Worm (Caenorhabditis elegans) whole organism, L4 larva: ENCODE results near the gene M01F1.8.
A peak's percentile ranks its signal among the peaks of the same experiment; 100 is the strongest.

Experiments used
- F10B5.3 ChIP-seq: sonication (generic microtip); optimal IDR thresholded peaks from 2 replicates; lab custom pipeline; 2016; ENCODE audit warnings: mild to moderate bottlenecking, missing genetic modification characterization, missing compliant biosample characterization
- F26F4.8 ChIP-seq: fragments of 200-800 bp; sonication (Bioruptor generic); conservative IDR thresholded peaks from 2 replicates; pipeline ENCODE4 v1.3.6; 2022; ENCODE audit warnings: missing genetic modification characterization, missing compliant biosample characterization
- F37D6.2 ChIP-seq: sonication (generic microtip); optimal IDR thresholded peaks from 2 replicates; lab custom pipeline; 2016; ENCODE audit warnings: mild to moderate bottlenecking, missing genetic modification characterization, missing compliant biosample characterization
- F49E8.2 ChIP-seq: sonication (generic microtip); optimal IDR thresholded peaks from 2 replicates; lab custom pipeline; 2016; ENCODE audit warnings: missing compliant biosample characterization, mild to moderate bottlenecking, missing genetic modification characterization, borderline replicate concordance
- T20F7.1 ChIP-seq: fragments of 200-800 bp; sonication (Bioruptor generic); optimal IDR thresholded peaks from 2 replicates; lab custom pipeline; 2018; ENCODE audit warnings: mild to moderate bottlenecking, missing genetic modification characterization, missing compliant biosample characterization
- Y48G9A.11 ChIP-seq: fragments of 200-800 bp; sonication (Bioruptor generic); IDR thresholded peaks from 2 replicates; pipeline ENCODE4 v1.3.6; 2022; ENCODE audit warnings: missing genetic modification reagents, missing genetic modification characterization, missing compliant biosample characterization
- Y5F2A.4 ChIP-seq: fragments of 200-800 bp; sonication (Bioruptor generic); optimal IDR thresholded peaks from 2 replicates; lab custom pipeline; 2018; ENCODE audit warnings: mild to moderate bottlenecking, missing genetic modification characterization, missing compliant biosample characterization
- ZK337.2 ChIP-seq: fragments of 200-800 bp; sonication (Bioruptor generic); IDR thresholded peaks from 2 replicates; pipeline ENCODE4 v1.3.6; 2022; ENCODE audit warnings: missing genetic modification reagents, missing genetic modification characterization, missing compliant biosample characterization
- aha-1 ChIP-seq: fragments of 150-350 bp; peaks from one replicate; lab custom pipeline; 2014; ENCODE audit warnings: missing biosample characterization, missing genetic modification characterization
- attf-4 ChIP-seq: sonication (generic microtip); optimal IDR thresholded peaks from 3 replicates; lab custom pipeline; 2017; ENCODE audit warnings: missing biosample characterization, missing genetic modification characterization
- ceh-20 ChIP-seq: fragments of 200-800 bp; sonication (Bioruptor generic); IDR thresholded peaks from 2 replicates; pipeline ENCODE4 v1.3.6; 2022; ENCODE audit warnings: missing genetic modification reagents, missing genetic modification characterization, missing compliant biosample characterization
- ceh-28 ChIP-seq: fragments of 150-350 bp; optimal IDR thresholded peaks from 2 replicates; lab custom pipeline; 2014; ENCODE audit warnings: missing biosample characterization, missing genetic modification reagents, missing genetic modification characterization
- ceh-32 ChIP-seq: sonication (generic microtip); optimal IDR thresholded peaks from 2 replicates; lab custom pipeline; 2016; ENCODE audit warnings: mild to moderate bottlenecking, missing genetic modification characterization, missing compliant biosample characterization; ENCODE audit not compliant: poor library complexity
- ceh-44 ChIP-seq: fragments of 200-800 bp; sonication (Bioruptor generic); IDR thresholded peaks from 2 replicates; pipeline ENCODE4 v1.3.6; 2022; ENCODE audit warnings: missing genetic modification reagents, missing genetic modification characterization, missing compliant biosample characterization
- ceh-82 ChIP-seq: sonication (generic microtip); optimal IDR thresholded peaks from 2 replicates; lab custom pipeline; 2017; ENCODE audit warnings: missing biosample characterization, missing genetic modification characterization
- cey-2 ChIP-seq: sonication (generic microtip); optimal IDR thresholded peaks from 3 replicates; lab custom pipeline; 2017; ENCODE audit warnings: missing genetic modification characterization, mild to moderate bottlenecking, missing compliant biosample characterization, antibody characterized with exemption, borderline replicate concordance; ENCODE audit not compliant: insufficient read depth
- ctbp-1 ChIP-seq: fragments of 200-800 bp; sonication (Bioruptor generic); IDR thresholded peaks from 2 replicates; pipeline ENCODE4 v1.3.6; 2022; ENCODE audit warnings: missing genetic modification reagents, missing genetic modification characterization, missing compliant biosample characterization
- daf-12 ChIP-seq: fragments of 150-350 bp; optimal IDR thresholded peaks from 2 replicates; lab custom pipeline; 2014; ENCODE audit warnings: missing biosample characterization, missing genetic modification reagents, missing genetic modification characterization
- daf-19 ChIP-seq: fragments of 200-800 bp; sonication (Bioruptor generic); conservative IDR thresholded peaks from 2 replicates; pipeline ENCODE4 v1.3.6; 2022; ENCODE audit warnings: missing genetic modification characterization, missing compliant biosample characterization
- dmd-6 ChIP-seq: fragments of 200-800 bp; sonication (Bioruptor generic); IDR thresholded peaks from 2 replicates; pipeline ENCODE4 v1.3.6; 2022; ENCODE audit warnings: missing genetic modification reagents, missing genetic modification characterization, missing compliant biosample characterization
- dmd-8 ChIP-seq: fragments of 200-800 bp; sonication (Bioruptor generic); IDR thresholded peaks from 2 replicates; pipeline ENCODE4 v1.3.6; 2022; ENCODE audit warnings: missing genetic modification characterization, missing compliant biosample characterization
- dpl-1 ChIP-seq: fragments of 150-350 bp; optimal IDR thresholded peaks from 2 replicates; lab custom pipeline; 2014; ENCODE audit warnings: missing biosample characterization, missing genetic modification reagents, missing genetic modification characterization
- dve-1 ChIP-seq: sonication (generic microtip); optimal IDR thresholded peaks from 2 replicates; lab custom pipeline; 2017; ENCODE audit warnings: antibody characterized with exemption, mild to moderate bottlenecking, missing genetic modification characterization, missing compliant biosample characterization; ENCODE audit not compliant: insufficient read depth
- egl-43 ChIP-seq: fragments of 200-800 bp; sonication (Bioruptor generic); IDR thresholded peaks from 2 replicates; pipeline ENCODE4 v1.3.6; 2022; ENCODE audit warnings: missing genetic modification reagents, missing genetic modification characterization, missing compliant biosample characterization
- fkh-10 ChIP-seq: fragments of 150-350 bp; optimal IDR thresholded peaks from 2 replicates; lab custom pipeline; 2014; ENCODE audit warnings: missing biosample characterization, missing genetic modification reagents, missing genetic modification characterization
- lim-7 ChIP-seq: fragments of 200-800 bp; sonication (Bioruptor generic); IDR thresholded peaks from 2 replicates; pipeline ENCODE4 v1.3.6; 2022; ENCODE audit warnings: missing genetic modification characterization, missing compliant biosample characterization
- lin-13 ChIP-seq: fragments of 150-350 bp; optimal IDR thresholded peaks from 2 replicates; lab custom pipeline; 2014; ENCODE audit warnings: missing biosample characterization, missing genetic modification reagents, missing genetic modification characterization
- lin-15B ChIP-seq: fragments of 150-350 bp; sonication (generic microtip); optimal IDR thresholded peaks from 3 replicates; lab custom pipeline; 2014; ENCODE audit warnings: missing biosample characterization, missing genetic modification characterization
- lin-29 ChIP-seq: fragments of 200-800 bp; sonication (Bioruptor generic); IDR thresholded peaks from 2 replicates; pipeline ENCODE4 v1.3.6; 2022; ENCODE audit warnings: missing genetic modification reagents, missing genetic modification characterization, missing compliant biosample characterization
- lin-38 ChIP-seq: fragments of 200-800 bp; sonication (Bioruptor generic); IDR thresholded peaks from 2 replicates; pipeline ENCODE4 v1.3.6; 2022; ENCODE audit warnings: missing genetic modification reagents, missing genetic modification characterization, missing compliant biosample characterization
- lsy-2 ChIP-seq, 2 experiments: fragments of 150-350 bp in 1 of 2; sonication (generic microtip) in 1 of 2; optimal IDR thresholded peaks; 2 replicates each; lab custom pipeline; 2014 to 2017; ENCODE audit warnings: missing biosample characterization in 2 of 2, missing genetic modification characterization in 2 of 2
- mdl-1 ChIP-seq, 2 experiments: fragments of 150-350 bp in 1 of 2; sonication (generic microtip) in 1 of 2; optimal IDR thresholded peaks; 2 replicates each; lab custom pipeline; 2014 to 2017; ENCODE audit warnings: missing biosample characterization in 2 of 2, missing genetic modification characterization in 2 of 2
- mdt-29 ChIP-seq: fragments of 200-800 bp; sonication (Bioruptor generic); IDR thresholded peaks from 2 replicates; pipeline ENCODE4 v1.3.6; 2022; ENCODE audit warnings: missing genetic modification reagents, missing genetic modification characterization, missing compliant biosample characterization
- nhr-11 ChIP-seq: fragments of 150-350 bp; optimal IDR thresholded peaks from 2 replicates; lab custom pipeline; 2014; ENCODE audit warnings: missing biosample characterization, missing genetic modification characterization
- nhr-237 ChIP-seq: sonication (generic microtip); optimal IDR thresholded peaks from 2 replicates; lab custom pipeline; 2017; ENCODE audit warnings: missing biosample characterization, missing genetic modification characterization
- nhr-28 ChIP-seq: fragments of 150-350 bp; optimal IDR thresholded peaks from 2 replicates; lab custom pipeline; 2014; ENCODE audit warnings: missing biosample characterization, missing genetic modification characterization
- nhr-6 ChIP-seq: fragments of 150-350 bp; optimal IDR thresholded peaks from 2 replicates; lab custom pipeline; 2014; ENCODE audit warnings: missing biosample characterization, missing genetic modification characterization
- nhr-76 ChIP-seq: fragments of 150-350 bp; optimal IDR thresholded peaks from 2 replicates; lab custom pipeline; 2014; ENCODE audit warnings: missing biosample characterization, missing genetic modification characterization
- pha-4 ChIP-seq, 2 experiments: fragments of 150-350 bp in 1 of 2; fragments of 200-800 bp in 1 of 2; sonication (Bioruptor generic) in 1 of 2; IDR thresholded peaks in 1 of 2; optimal IDR thresholded peaks in 1 of 2; 2 replicates each; pipeline versions ENCODE4 v1.3.6 to Lab custom; 2014 to 2022; ENCODE audit warnings: missing genetic modification characterization in 2 of 2, missing genetic modification reagents in 2 of 2, missing biosample characterization in 1 of 2, missing compliant biosample characterization in 1 of 2
- php-3 ChIP-seq: fragments of 200-800 bp; sonication (Bioruptor generic); IDR thresholded peaks from 2 replicates; pipeline ENCODE4 v1.3.6; 2022; ENCODE audit warnings: missing genetic modification reagents, missing genetic modification characterization, missing compliant biosample characterization
- pqm-1 ChIP-seq: sonication (generic microtip); optimal IDR thresholded peaks from 2 replicates; lab custom pipeline; 2017; ENCODE audit warnings: missing biosample characterization, missing genetic modification characterization
- rbr-2 ChIP-seq: sonication (generic microtip); optimal IDR thresholded peaks from 2 replicates; lab custom pipeline; 2016; ENCODE audit warnings: missing genotype, missing genetic modification characterization, missing compliant biosample characterization
- sdz-12 ChIP-seq: fragments of 200-800 bp; sonication (Bioruptor generic); optimal IDR thresholded peaks from 2 replicates; lab custom pipeline; 2018; ENCODE audit warnings: mild to moderate bottlenecking, missing genetic modification characterization, missing compliant biosample characterization
- snpc-4 ChIP-seq: fragments of 150-350 bp; optimal IDR thresholded peaks from 2 replicates; lab custom pipeline; 2014; ENCODE audit warnings: missing biosample characterization, missing genetic modification characterization
- spr-3 ChIP-seq: fragments of 200-800 bp; sonication (Bioruptor generic); optimal IDR thresholded peaks from 2 replicates; lab custom pipeline; 2018; ENCODE audit warnings: mild to moderate bottlenecking, missing genetic modification characterization, missing compliant biosample characterization
- unc-39 ChIP-seq: sonication (generic microtip); optimal IDR thresholded peaks from 2 replicates; lab custom pipeline; 2017; ENCODE audit warnings: missing biosample characterization, missing genetic modification characterization
- unc-62 ChIP-seq, 3 experiments: fragments of 150-350 bp in 1 of 3; sonication (generic microtip); optimal IDR thresholded peaks in 2 of 3; peaks in 1 of 3; 1 replicate in 1 of 3; 2 replicates in 2 of 3; lab custom pipeline; 2014 to 2017; ENCODE audit warnings: missing biosample characterization in 3 of 3, missing genetic modification characterization in 3 of 3, missing genetic modification reagents in 3 of 3, missing genotype in 1 of 3
- zag-1 ChIP-seq: fragments of 150-350 bp; optimal IDR thresholded peaks from 2 replicates; lab custom pipeline; 2014; ENCODE audit warnings: missing biosample characterization, missing genetic modification characterization
- zfp-3 ChIP-seq: fragments of 200-800 bp; sonication (Bioruptor generic); conservative IDR thresholded peaks from 2 replicates; pipeline ENCODE4 v1.3.6; 2022; ENCODE audit warnings: missing genetic modification reagents, missing genetic modification characterization, missing compliant biosample characterization
- zip-11 ChIP-seq: fragments of 200-800 bp; sonication (Bioruptor generic); IDR thresholded peaks from 2 replicates; pipeline ENCODE4 v1.3.6; 2022; ENCODE audit warnings: missing genetic modification characterization, missing compliant biosample characterization
- ztf-11 ChIP-seq: fragments of 150-350 bp; optimal IDR thresholded peaks from 2 replicates; lab custom pipeline; 2014; ENCODE audit warnings: missing biosample characterization, missing genetic modification characterization

The M01F1.8 gene

ce11 chrIII:3460061-3460460 is 42.3 kb downstream of the M01F1.8 start, which contains the start of gene C34C12.8 (continued):
- no peak for TF ChIP-seq mdl-1 (tag; optimal IDR thresholded peaks at IDR 0.05; lab: Kevin White, UChicago)
- peak; percentile 91 for TF ChIP-seq lin-13 (GFP tag; lab: Kevin White, UChicago)
- TF ChIP-seq lim-7 (GFP tag; lab: Robert Waterston, UW), result no peak
- TF ChIP-seq F10B5.3, result peak; percentile 86
- TF ChIP-seq pqm-1 (tag; lab: Kevin White, UChicago), result no peak
- TF ChIP-seq zag-1 (tag; lab: Kevin White, UChicago), result peak; percentile 76
- TF ChIP-seq F49E8.2 (tag; lab: Kevin White, UChicago), result peak; percentile 88
- TF ChIP-seq ceh-20 (GFP tag; lab: Robert Waterston, UW), result peak; percentile 92
- no peak for TF ChIP-seq attf-4 (tag; lab: Kevin White, UChicago)
- peak; percentile 34 for TF ChIP-seq nhr-76 (tag; lab: Kevin White, UChicago)
- TF ChIP-seq ceh-44 (GFP tag; lab: Robert Waterston, UW), result no peak
- TF ChIP-seq nhr-11 (tag; lab: Kevin White, UChicago), result peak; percentile 85
- peak; percentile 84 for TF ChIP-seq egl-43 (GFP tag; lab: Robert Waterston, UW)
- TF ChIP-seq nhr-6 (tag; lab: Kevin White, UChicago), result peak; percentile 94
- peak; percentile 91 for TF ChIP-seq dmd-6 (GFP tag; lab: Robert Waterston, UW)
- peak; percentile 93 for TF ChIP-seq pha-4 (GFP tag; IDR thresholded peaks at IDR 0.05; lab: Robert Waterston, UW)
- peak; percentile 40 for TF ChIP-seq pha-4 (tag; optimal IDR thresholded peaks at IDR 0.05; lab: Kevin White, UChicago)
- no peak for TF ChIP-seq ztf-11
- peak; percentile 84 for TF ChIP-seq lin-15B (tag; lab: Kevin White, UChicago)
- TF ChIP-seq dmd-8 (GFP tag; lab: Robert Waterston, UW), result peak; percentile 35; the same call in 1 of the 2 replicates
- no peak for TF ChIP-seq zip-11 (GFP tag; lab: Robert Waterston, UW)
- TF ChIP-seq ceh-28, result no peak
- TF ChIP-seq unc-62 (GFP tag; optimal IDR thresholded peaks at IDR 0.05 in 1 of 2; lab: Kevin White, UChicago), result peak in 1 of 2 experiments; percentile 98
- no peak for TF ChIP-seq unc-62 (tag; optimal IDR thresholded peaks at IDR 0.05; lab: Kevin White, UChicago)
- TF ChIP-seq F26F4.8 (GFP tag; lab: Robert Waterston, UW), result no peak
- peak; percentile 97 for TF ChIP-seq dpl-1 (GFP tag; lab: Kevin White, UChicago)
- peak; percentile 98 for TF ChIP-seq lin-38 (GFP tag; lab: Robert Waterston, UW)
- TF ChIP-seq ctbp-1 (GFP tag; lab: Robert Waterston, UW), result peak; percentile 88
- no peak for TF ChIP-seq daf-12
- peak; percentile 82 for TF ChIP-seq Y48G9A.11 (GFP tag; lab: Robert Waterston, UW)
- TF ChIP-seq daf-19 (GFP tag; lab: Robert Waterston, UW), result peak; percentile 72; the same call in 1 of the 2 replicates
- TF ChIP-seq sdz-12 (GFP tag; lab: Kevin White, UChicago), result no peak
- peak; percentile 91 for TF ChIP-seq lin-29 (GFP tag; lab: Robert Waterston, UW)
- peak; percentile 97 for TF ChIP-seq dve-1 (tag; lab: Kevin White, UChicago)
- peak; percentile 97 for TF ChIP-seq aha-1 (tag; lab: Kevin White, UChicago)
- TF ChIP-seq nhr-237 (tag; lab: Kevin White, UChicago), result no peak
- peak; percentile 78 for TF ChIP-seq nhr-28
- no peak for TF ChIP-seq snpc-4 (tag; lab: Kevin White, UChicago)
- TF ChIP-seq unc-39 (tag; lab: Kevin White, UChicago), result no peak
- TF ChIP-seq F37D6.2 (tag; lab: Kevin White, UChicago), result peak; percentile 92
- peak; percentile 83 for TF ChIP-seq T20F7.1
- TF ChIP-seq zfp-3 (GFP tag; lab: Robert Waterston, UW), result peak; percentile 93
- no peak for TF ChIP-seq cey-2 (tag; lab: Kevin White, UChicago)
- no peak for TF ChIP-seq ceh-82 (tag; lab: Kevin White, UChicago)
- peak; percentile 92 for TF ChIP-seq mdt-29 (GFP tag; lab: Robert Waterston, UW)
- peak; percentile 67; the same call in 1 of the 2 replicates for TF ChIP-seq ZK337.2
- TF ChIP-seq php-3, result peak; percentile 89
- TF ChIP-seq Y5F2A.4, result peak; percentile 71
- TF ChIP-seq spr-3 (GFP tag; lab: Kevin White, UChicago), result peak; percentile 83
- no peak for TF ChIP-seq ceh-32 (tag; lab: Kevin White, UChicago)
- peak; percentile 91 for TF ChIP-seq rbr-2 (tag; lab: Kevin White, UChicago)
- TF ChIP-seq fkh-10, result peak; percentile 84
- TF ChIP-seq lsy-2 (tag; optimal IDR thresholded peaks at IDR 0.05; lab: Kevin White, UChicago), result peak; percentile 72 to 97
